Fruit fly (Drosophila melanogaster) whole organism, embryonic: ENCODE data around the gene E23.
A peak's percentile ranks its signal among the peaks of the same experiment; 100 is the strongest.

Experiments used
- Ada2b ChIP-seq: fragments of 200-800 bp; sonication (Bioruptor generic); IDR thresholded peaks from 2 replicates; pipeline ENCODE4 v1.3.6; 2022; ENCODE audit warnings: missing biosample characterization, missing genetic modification characterization
- CG10267 ChIP-seq: fragments of 200-800 bp; sonication (Bioruptor generic); optimal IDR thresholded peaks from 2 replicates; lab custom pipeline; 2018; ENCODE audit warnings: missing biosample characterization, mild to moderate bottlenecking, missing genetic modification characterization, moderate library complexity
- CG10462 ChIP-seq: fragments of 200-800 bp; sonication (Bioruptor generic); optimal IDR thresholded peaks from 2 replicates; lab custom pipeline; 2016; ENCODE audit warnings: missing biosample characterization, missing genetic modification characterization
- CG12071 ChIP-seq: fragments of 200-800 bp; sonication (Bioruptor generic); optimal IDR thresholded peaks from 3 replicates; lab custom pipeline; 2018; ENCODE audit warnings: missing biosample characterization, mild to moderate bottlenecking, missing genetic modification characterization
- CG12391 ChIP-seq: fragments of 200-800 bp; sonication (Bioruptor generic); optimal IDR thresholded peaks from 3 replicates; lab custom pipeline; 2018; ENCODE audit warnings: missing biosample characterization, mild to moderate bottlenecking, missing genetic modification characterization, moderate library complexity
- CG12769 ChIP-seq: fragments of 200-800 bp; sonication (Bioruptor generic); optimal IDR thresholded peaks from 2 replicates; lab custom pipeline; 2019; ENCODE audit warnings: missing biosample characterization, mild to moderate bottlenecking, missing genetic modification characterization, moderate library complexity
- CG13894 ChIP-seq: fragments of 200-800 bp; sonication (Bioruptor generic); optimal IDR thresholded peaks from 3 replicates; lab custom pipeline; 2018; ENCODE audit warnings: missing biosample characterization, mild to moderate bottlenecking, missing genetic modification characterization, moderate library complexity
- CG15479 ChIP-seq: fragments of 200-800 bp; sonication (Bioruptor generic); optimal IDR thresholded peaks from 3 replicates; lab custom pipeline; 2019; ENCODE audit warnings: missing biosample characterization, mild to moderate bottlenecking, missing genetic modification characterization, moderate library complexity
- CG15696 ChIP-seq: fragments of 200-800 bp; sonication (Bioruptor generic); optimal IDR thresholded peaks from 2 replicates; lab custom pipeline; 2019; ENCODE audit warnings: missing biosample characterization, mild to moderate bottlenecking, missing genetic modification characterization, moderate library complexity
- CG1603 ChIP-seq: fragments of 200-800 bp; sonication (Bioruptor generic); optimal IDR thresholded peaks from 2 replicates; lab custom pipeline; 2019; ENCODE audit warnings: missing biosample characterization, mild to moderate bottlenecking, missing genetic modification characterization, moderate library complexity
- CG1792 ChIP-seq: fragments of 200-800 bp; sonication (Bioruptor generic); optimal IDR thresholded peaks from 2 replicates; lab custom pipeline; 2016; ENCODE audit warnings: missing biosample characterization, missing genetic modification characterization
- CG18262 ChIP-seq: fragments of 200-800 bp; optimal IDR thresholded peaks from 3 replicates; lab custom pipeline; 2019; ENCODE audit warnings: missing biosample characterization, mild to moderate bottlenecking, missing genetic modification characterization, moderate library complexity
- CG18599 ChIP-seq: fragments of 200-800 bp; sonication (Bioruptor generic); optimal IDR thresholded peaks from 3 replicates; lab custom pipeline; 2017; ENCODE audit warnings: missing biosample characterization, missing genetic modification characterization, mild to moderate bottlenecking, moderate library complexity, missing genetic modification reagents
- CG2120 ChIP-seq: fragments of 200-800 bp; sonication (Bioruptor generic); optimal IDR thresholded peaks from 3 replicates; lab custom pipeline; 2016; ENCODE audit warnings: missing biosample characterization, missing genetic modification characterization
- CG31441 ChIP-seq: fragments of 200-800 bp; sonication (Bioruptor generic); IDR thresholded peaks from 2 replicates; pipeline ENCODE4 v1.3.6; 2022; ENCODE audit warnings: missing biosample characterization, missing genetic modification characterization
- CG4424 ChIP-seq: fragments of 200-800 bp; sonication (Bioruptor generic); optimal IDR thresholded peaks from 3 replicates; lab custom pipeline; 2016; ENCODE audit warnings: missing biosample characterization, missing genetic modification characterization
- CG8924 ChIP-seq: fragments of 200-800 bp; optimal IDR thresholded peaks from 3 replicates; lab custom pipeline; 2019; ENCODE audit warnings: missing biosample characterization, mild to moderate bottlenecking, missing genetic modification characterization, moderate library complexity
- CG9932 ChIP-seq: fragments of 200-800 bp; sonication (Bioruptor generic); IDR thresholded peaks from 2 replicates; pipeline ENCODE4 v1.3.6; 2022; ENCODE audit warnings: missing biosample characterization, missing genetic modification characterization
- Camta ChIP-seq: fragments of 200-800 bp; sonication (Bioruptor generic); optimal IDR thresholded peaks from 2 replicates; lab custom pipeline; 2016; ENCODE audit warnings: missing biosample characterization, missing genetic modification characterization
- CrebB ChIP-seq: fragments of 200-800 bp; sonication (Bioruptor generic); optimal IDR thresholded peaks from 3 replicates; lab custom pipeline; 2018; ENCODE audit warnings: missing biosample characterization, mild to moderate bottlenecking, missing genetic modification characterization
- Dad ChIP-seq: fragments of 200-800 bp; sonication (Bioruptor generic); optimal IDR thresholded peaks from 3 replicates; lab custom pipeline; 2016; ENCODE audit warnings: missing biosample characterization, missing genetic modification characterization
- Drgx ChIP-seq: fragments of 200-800 bp; sonication (Bioruptor generic); IDR thresholded peaks from 2 replicates; pipeline ENCODE4 v1.3.6; 2022; ENCODE audit warnings: missing biosample characterization, missing genetic modification characterization
- ERR ChIP-seq: fragments of 200-800 bp; sonication (Bioruptor generic); optimal IDR thresholded peaks from 2 replicates; lab custom pipeline; 2016; ENCODE audit warnings: missing biosample characterization, missing genetic modification characterization
- Fer2 ChIP-seq: fragments of 200-800 bp; sonication (Bioruptor generic); optimal IDR thresholded peaks from 2 replicates; lab custom pipeline; 2018; ENCODE audit warnings: missing biosample characterization, mild to moderate bottlenecking, missing genetic modification characterization, moderate library complexity
- HHEX ChIP-seq: fragments of 200-800 bp; sonication (Bioruptor generic); optimal IDR thresholded peaks from 3 replicates; lab custom pipeline; 2017; ENCODE audit warnings: missing biosample characterization, mild to moderate bottlenecking, missing genetic modification characterization, missing genetic modification reagents
- Myb ChIP-seq: fragments of 200-800 bp; sonication (Bioruptor generic); optimal IDR thresholded peaks from 2 replicates; lab custom pipeline; 2016; ENCODE audit warnings: missing biosample characterization, missing genetic modification characterization
- NFAT ChIP-seq: fragments of 200-800 bp; sonication (Bioruptor generic); IDR thresholded peaks from 2 replicates; pipeline ENCODE4 v1.3.6; 2022; ENCODE audit warnings: missing biosample characterization, missing genetic modification characterization
- Neu2 ChIP-seq: fragments of 200-800 bp; sonication (Bioruptor generic); optimal IDR thresholded peaks from 3 replicates; lab custom pipeline; 2016; ENCODE audit warnings: missing biosample characterization, missing genetic modification characterization, borderline replicate concordance
- Rx ChIP-seq: fragments of 200-800 bp; sonication (Bioruptor generic); IDR thresholded peaks from 2 replicates; pipeline ENCODE4 v1.3.6; 2022; ENCODE audit warnings: missing biosample characterization, missing genetic modification characterization
- Sin3A ChIP-seq: fragments of >200 bp; optimal IDR thresholded peaks from 2 replicates; lab custom pipeline; 2018
- Sox100B ChIP-seq: fragments of 200-800 bp; sonication (Bioruptor generic); optimal IDR thresholded peaks from 3 replicates; lab custom pipeline; 2018; ENCODE audit warnings: missing biosample characterization, mild to moderate bottlenecking, missing genetic modification characterization
- Taf1 ChIP-seq: fragments of 200-800 bp; sonication (Bioruptor generic); IDR thresholded peaks from 2 replicates; pipeline ENCODE4 v1.3.6; 2022; ENCODE audit warnings: missing biosample characterization, missing genetic modification characterization
- al ChIP-seq: fragments of 200-800 bp; sonication (Bioruptor generic); IDR thresholded peaks from 2 replicates; pipeline ENCODE4 v1.3.6; 2022; ENCODE audit warnings: missing biosample characterization, missing genetic modification characterization
- ase ChIP-seq: fragments of 200-800 bp; sonication (Bioruptor generic); IDR thresholded peaks from 3 replicates; pipeline ENCODE4 v1.3.6; 2022; ENCODE audit warnings: missing biosample characterization, missing genetic modification characterization
- bsh ChIP-seq, 2 experiments: fragments of 200-800 bp; sonication (Bioruptor generic); optimal IDR thresholded peaks; 2 replicates each; lab custom pipeline; 2017 to 2018; ENCODE audit warnings: mild to moderate bottlenecking in 2 of 2, missing biosample characterization in 2 of 2, missing genetic modification characterization in 2 of 2, moderate library complexity in 1 of 2
- esg ChIP-seq: fragments of 200-800 bp; sonication (Bioruptor generic); conservative IDR thresholded peaks from 2 replicates; pipeline ENCODE4 v1.3.6; 2022; ENCODE audit warnings: missing biosample characterization, missing genetic modification characterization
- eve ChIP-seq, 2 experiments: fragments of >200 bp; optimal IDR thresholded peaks; 2 replicates each; lab custom pipeline; 2017; ENCODE audit warnings: missing biosample characterization in 2 of 2, missing genetic modification characterization in 2 of 2
- eyg ChIP-seq: fragments of 200-800 bp; sonication (Bioruptor generic); optimal IDR thresholded peaks from 3 replicates; lab custom pipeline; 2016; ENCODE audit warnings: missing biosample characterization, missing genetic modification characterization
- fd64A ChIP-seq: fragments of 200-800 bp; sonication (Bioruptor generic); optimal IDR thresholded peaks from 3 replicates; lab custom pipeline; 2018; ENCODE audit warnings: missing biosample characterization, mild to moderate bottlenecking, missing genetic modification characterization
- fd96Cb ChIP-seq: fragments of 200-800 bp; sonication (Bioruptor generic); optimal IDR thresholded peaks from 2 replicates; lab custom pipeline; 2018; ENCODE audit warnings: missing biosample characterization, mild to moderate bottlenecking, missing genetic modification characterization, moderate library complexity
- gro ChIP-seq: fragments of 200-800 bp; sonication (Bioruptor generic); optimal IDR thresholded peaks from 2 replicates; lab custom pipeline; 2016; ENCODE audit warnings: missing biosample characterization, missing genetic modification characterization
- gsb-n ChIP-seq: fragments of 200-800 bp; sonication (Bioruptor generic); optimal IDR thresholded peaks from 3 replicates; lab custom pipeline; 2018; ENCODE audit warnings: missing biosample characterization, mild to moderate bottlenecking, missing genetic modification characterization
- hkb ChIP-seq, 2 experiments: fragments of 200-800 bp in 1 of 2; fragments of >200 bp in 1 of 2; sonication (Bioruptor generic) in 1 of 2; IDR thresholded peaks in 1 of 2; optimal IDR thresholded peaks in 1 of 2; 2 replicates each; pipeline versions ENCODE4 v1.3.6 to Lab custom; 2017 to 2022; ENCODE audit warnings: missing biosample characterization in 1 of 2, missing genetic modification characterization in 1 of 2
- jumu ChIP-seq: fragments of 200-800 bp; sonication (Bioruptor generic); optimal IDR thresholded peaks from 3 replicates; lab custom pipeline; 2016; ENCODE audit warnings: missing biosample characterization, missing genetic modification characterization
- knrl ChIP-seq: fragments of 200-800 bp; sonication (Bioruptor generic); IDR thresholded peaks from 3 replicates; pipeline ENCODE4 v1.3.6; 2022; ENCODE audit warnings: missing biosample characterization, missing genetic modification characterization; ENCODE audit not compliant: partially characterized antibody
- sc ChIP-seq, 3 experiments: fragments of >200 bp in 2 of 3; fragments of 200-800 bp in 1 of 3; sonication (Bioruptor generic) in 1 of 3; optimal IDR thresholded peaks; 2 replicates in 2 of 3; 3 replicates in 1 of 3; lab custom pipeline; 2017; ENCODE audit warnings: mild to moderate bottlenecking in 1 of 3, missing biosample characterization in 1 of 3, missing genetic modification characterization in 1 of 3, missing genetic modification reagents in 1 of 3
- sqz ChIP-seq: fragments of 200-800 bp; sonication (Bioruptor generic); optimal IDR thresholded peaks from 3 replicates; lab custom pipeline; 2018; ENCODE audit warnings: missing biosample characterization, mild to moderate bottlenecking, missing genetic modification characterization
- ssp ChIP-seq: fragments of 200-800 bp; sonication (Bioruptor generic); IDR thresholded peaks from 2 replicates; pipeline ENCODE4 v1.3.6; 2022; ENCODE audit warnings: missing biosample characterization, missing genetic modification characterization

The E23 gene

dm6 chr2L:3354642-3355380 lies at the start of gene E23:
Gene E23 (minus strand): TSS chr2L:3354829.
- TF ChIP-seq Fer2 (tag; lab: Kevin White, UChicago) = peak; percentile 94
- TF ChIP-seq fd96Cb = peak; percentile 99
- peak; percentile 98 for TF ChIP-seq CG2120 (GFP tag; lab: Kevin White, UChicago)
- peak; percentile 97 to 99 for TF ChIP-seq bsh (GFP tag; optimal IDR thresholded peaks at IDR 0.05; lab: Kevin White, UChicago)
- no peak for TF ChIP-seq CG15479 (GFP tag; lab: Kevin White, UChicago)
- TF ChIP-seq Sin3A (lab: Kevin White, UChicago) = no peak
- peak in 1 of 2 experiments; percentile 97 for TF ChIP-seq eve (GFP tag; optimal IDR thresholded peaks at IDR 0.05; lab: Kevin White, UChicago)
- peak; percentile 90 for TF ChIP-seq gro
- peak; percentile 86 for TF ChIP-seq eyg (GFP tag; lab: Kevin White, UChicago)
- peak; percentile 99 for TF ChIP-seq gsb-n (tag; lab: Kevin White, UChicago)
- TF ChIP-seq CG10462 (GFP tag; lab: Kevin White, UChicago) = peak; percentile 98
- peak; percentile 97 for TF ChIP-seq CG10267 (tag; lab: Kevin White, UChicago)
- TF ChIP-seq ERR = peak; percentile 89
- TF ChIP-seq sc (optimal IDR thresholded peaks at IDR 0.05; lab: Kevin White, UChicago) = no peak
- TF ChIP-seq sc (GFP tag; optimal IDR thresholded peaks at IDR 0.05; lab: Kevin White, UChicago) = peak; percentile 99
- no peak; the same call in 2 of the 3 replicates for TF ChIP-seq knrl
- TF ChIP-seq HHEX (GFP tag; lab: Kevin White, UChicago) = peak; percentile 99
- TF ChIP-seq CG12769 (tag; lab: Kevin White, UChicago) = peak; percentile 89
- peak; percentile 100 for TF ChIP-seq CG12391 (tag; lab: Kevin White, UChicago)
- peak; percentile 97 for TF ChIP-seq CrebB (tag; lab: Kevin White, UChicago)
- peak; percentile 92 for TF ChIP-seq Taf1 (GFP tag; lab: Robert Waterston, UW)
- peak; percentile 98 for TF ChIP-seq esg (GFP tag; lab: Robert Waterston, UW)
- TF ChIP-seq Dad (GFP tag; lab: Kevin White, UChicago) = peak; percentile 96
- peak; percentile 91 for TF ChIP-seq CG13894 (tag; lab: Kevin White, UChicago)
- TF ChIP-seq Drgx (GFP tag; lab: Robert Waterston, UW) = peak; percentile 98
- TF ChIP-seq fd64A = peak; percentile 92
- TF ChIP-seq CG1603 (tag; lab: Kevin White, UChicago) = peak; percentile 88
- TF ChIP-seq CG12071 (GFP tag; lab: Kevin White, UChicago) = peak; percentile 94
- TF ChIP-seq CG15696 (tag; lab: Kevin White, UChicago) = peak; percentile 94
- TF ChIP-seq hkb (optimal IDR thresholded peaks at IDR 0.05; lab: Kevin White, UChicago) = no peak
- TF ChIP-seq hkb (GFP tag; IDR thresholded peaks at IDR 0.05; lab: Robert Waterston, UW) = peak; percentile 99
- TF ChIP-seq NFAT (GFP tag; lab: Robert Waterston, UW) = peak; percentile 97
- TF ChIP-seq CG31441 (GFP tag; lab: Robert Waterston, UW) = peak; percentile 99
- peak; percentile 22 for TF ChIP-seq Neu2 (GFP tag; lab: Kevin White, UChicago)
- peak; percentile 97 for TF ChIP-seq ase
- peak; percentile 86 for TF ChIP-seq CG1792
- peak; percentile 100 for TF ChIP-seq Sox100B (GFP tag; lab: Kevin White, UChicago)
- TF ChIP-seq CG8924 (tag; lab: Kevin White, UChicago) = peak; percentile 100
- peak; percentile 93 for TF ChIP-seq ssp (GFP tag; lab: Robert Waterston, UW)
- peak; percentile 97 for TF ChIP-seq Ada2b (GFP tag; lab: Robert Waterston, UW)
- peak; percentile 100 for TF ChIP-seq CG18262 (tag; lab: Kevin White, UChicago)
- peak; percentile 98 for TF ChIP-seq CG18599
- TF ChIP-seq Rx (GFP tag; lab: Robert Waterston, UW) = peak; percentile 97
- TF ChIP-seq jumu (GFP tag; lab: Kevin White, UChicago) = peak; percentile 93
- peak; percentile 99 for TF ChIP-seq CG4424 (GFP tag; lab: Kevin White, UChicago)
- peak; percentile 97 for TF ChIP-seq sqz
- peak; percentile 98 for TF ChIP-seq al (GFP tag; lab: Robert Waterston, UW)
- TF ChIP-seq Myb (GFP tag; lab: Kevin White, UChicago) = peak; percentile 77
- TF ChIP-seq CG9932 (GFP tag; lab: Robert Waterston, UW) = peak; percentile 97
- peak; percentile 96 for TF ChIP-seq Camta (GFP tag; lab: Kevin White, UChicago)
